Worm (Caenorhabditis elegans): Measurements from ENCODE around the gene C07G1.15.

Gene C07G1.15

ce11 chrIV:8171376-8171775, 1.6 kb downstream of the C07G1.15 start:
- TF ChIP-seq C38D4.7 (GFP tag; optimal IDR thresholded peaks at IDR 0.05) (no peak), dmd-4 (tag; optimal IDR thresholded peaks at IDR 0.05; ENCODE audit: borderline replicate concordance) (no peak), C08G9.2 (tag; optimal IDR thresholded peaks at IDR 0.05) (no peak), unc-55 (GFP tag; optimal IDR thresholded peaks at IDR 0.05) (no peak), T23F11.4 (GFP tag; optimal IDR thresholded peaks at IDR 0.05) (no peak), hlh-6 (tag; optimal IDR thresholded peaks at IDR 0.05) (no peak), pha-4 (tag; optimal IDR thresholded peaks at IDR 0.05) (no peak), fkh-10 (GFP tag; optimal IDR thresholded peaks at IDR 0.05) (no peak), eyg-1 (tag; optimal IDR thresholded peaks at IDR 0.05) (no peak), dve-1 (tag; optimal IDR thresholded peaks at IDR 0.05) (no peak), mec-3 (tag; optimal IDR thresholded peaks at IDR 0.05; ENCODE audit: borderline replicate concordance) (no peak), K02D7.2 (tag; optimal IDR thresholded peaks at IDR 0.05) (no peak), ceh-24 (tag; optimal IDR thresholded peaks at IDR 0.05) (no peak), nfya-1 (tag; optimal IDR thresholded peaks at IDR 0.05) (no peak), pros-1 (tag; optimal IDR thresholded peaks at IDR 0.05) (no peak), fkh-6 (tag; optimal IDR thresholded peaks at IDR 0.05) (no peak), hlh-15 (tag; optimal IDR thresholded peaks at IDR 0.05) (no peak), ceh-30 (tag; optimal IDR thresholded peaks at IDR 0.05) (no peak), ceh-45 (GFP tag; IDR thresholded peaks at IDR 0.05) (no peak), sox-4 (tag; optimal IDR thresholded peaks at IDR 0.05) (no peak)

ce11 chrIV:8173610-8174009, 3.8 kb downstream of the C07G1.15 start:
- TF ChIP-seq pha-4 (tag; optimal IDR thresholded peaks at IDR 0.05) (no peak), che-1 (tag; optimal IDR thresholded peaks at IDR 0.05) (no peak), C38D4.7 (GFP tag; optimal IDR thresholded peaks at IDR 0.05) (no peak), eyg-1 (tag; optimal IDR thresholded peaks at IDR 0.05) (no peak), mec-3 (tag; optimal IDR thresholded peaks at IDR 0.05; ENCODE audit: borderline replicate concordance) (no peak), pha-2 (tag; optimal IDR thresholded peaks at IDR 0.05) (no peak), unc-42 (tag; optimal IDR thresholded peaks at IDR 0.05) (no peak), ceh-24 (tag; optimal IDR thresholded peaks at IDR 0.05) (no peak), C08G9.2 (tag; optimal IDR thresholded peaks at IDR 0.05) (no peak), K09A11.1 (tag; optimal IDR thresholded peaks at IDR 0.05; ENCODE audit: insufficient read depth) (no peak), ama-1 (optimal IDR thresholded peaks at IDR 0.05) (no peak), ceh-30 (tag; optimal IDR thresholded peaks at IDR 0.05) (no peak), dmd-4 (tag; optimal IDR thresholded peaks at IDR 0.05; ENCODE audit: borderline replicate concordance) (no peak), K02D7.2 (tag; optimal IDR thresholded peaks at IDR 0.05) (no peak), syd-9 (tag; optimal IDR thresholded peaks at IDR 0.05) (no peak)

ce11 chrIV:8174792-8175191, 5.0 kb downstream of the C07G1.15 start:
- no peak for TF ChIP-seq eyg-1 (tag; optimal IDR thresholded peaks at IDR 0.05)
- TF ChIP-seq elt-2 (tag; optimal IDR thresholded peaks at IDR 0.05), result peak; percentile 48

- TF ChIP-seq unc-42 (tag; optimal IDR thresholded peaks at IDR 0.05) (peak; percentile 5), rnt-1 (tag; optimal IDR thresholded peaks at IDR 0.05) (no peak), ceh-31 (tag; optimal IDR thresholded peaks at IDR 0.05) (peak; percentile 11), ttx-3 (tag; optimal IDR thresholded peaks at IDR 0.05) (no peak)
These were observed 6.1 kb downstream of the C07G1.15 start, which contains the start of gene pct-1 for ce11 chrIV:8175686-8176532. Gene pct-1, plus strand, starts transcription at chrIV:8176482.

- TF ChIP-seq nhr-232 (tag; optimal IDR thresholded peaks at IDR 0.05), result no peak
- TF ChIP-seq odd-2 (tag; optimal IDR thresholded peaks at IDR 0.05), result no peak
- TF ChIP-seq dmd-4 (tag; optimal IDR thresholded peaks at IDR 0.05; ENCODE audit: borderline replicate concordance), result no peak
- no peak for TF ChIP-seq sox-2 (GFP tag; IDR thresholded peaks at IDR 0.05)
- no peak for TF ChIP-seq ceh-48 (tag; optimal IDR thresholded peaks at IDR 0.05)
- no peak for TF ChIP-seq hlh-30 (tag; optimal IDR thresholded peaks at IDR 0.05; ENCODE audit: insufficient read depth)
- TF ChIP-seq pha-2 (tag; optimal IDR thresholded peaks at IDR 0.05), result no peak
- TF ChIP-seq unc-42 (tag; optimal IDR thresholded peaks at IDR 0.05), result peak; percentile 81
- TF ChIP-seq unc-3 (GFP tag; conservative IDR thresholded peaks at IDR 0.05), result no peak
- no peak for TF ChIP-seq unc-3 (tag; optimal IDR thresholded peaks at IDR 0.05)
- no peak for TF ChIP-seq pqm-1 (tag; optimal IDR thresholded peaks at IDR 0.05)
- TF ChIP-seq fkh-10 (GFP tag; optimal IDR thresholded peaks at IDR 0.05), result peak; percentile 80
- TF ChIP-seq elt-2 (tag; optimal IDR thresholded peaks at IDR 0.05), result no peak
- TF ChIP-seq ceh-19 (GFP tag; optimal IDR thresholded peaks at IDR 0.05), result no peak
- no peak for TF ChIP-seq hlh-13 (GFP tag; optimal IDR thresholded peaks at IDR 0.05)
- TF ChIP-seq ceh-22 (tag; optimal IDR thresholded peaks at IDR 0.05), result no peak
- no peak for TF ChIP-seq ref-2 (tag; optimal IDR thresholded peaks at IDR 0.05)
These were observed 11.6 kb downstream of the C07G1.15 start for ce11 chrIV:8181404-8181803.
